Fruit fly (Drosophila melanogaster): ENCODE measurements around the gene CG3285.

Gene CG3285

dm6 chr2L:3354642-3355380 is 24.1 kb downstream of the CG3285 start, which contains the start of gene E23 (continued):
- TF ChIP-seq D19A (tag; optimal IDR thresholded peaks at IDR 0.05) (peak; percentile 98), Blimp-1 (GFP tag; optimal IDR thresholded peaks at IDR 0.05) (peak; percentile 98), ci (GFP tag; IDR thresholded peaks at IDR 0.05) (peak; percentile 97), luna (GFP tag; optimal IDR thresholded peaks at IDR 0.05) (peak; percentile 80), CG4730 (GFP tag; IDR thresholded peaks at IDR 0.05) (peak; percentile 96), btn (GFP tag; optimal IDR thresholded peaks at IDR 0.05) (peak; percentile 77), pnt (GFP tag; optimal IDR thresholded peaks at IDR 0.05) (peak; percentile 92), bcd (GFP tag; optimal IDR thresholded peaks at IDR 0.05) (peak; percentile 99), CHES-1-like (GFP tag; optimal IDR thresholded peaks at IDR 0.05) (peak; percentile 95), BEAF-32 (GFP tag; optimal IDR thresholded peaks at IDR 0.05) (peak; percentile 17), CG17802 (tag; optimal IDR thresholded peaks at IDR 0.05) (peak; percentile 90), CG7786 (GFP tag; optimal IDR thresholded peaks at IDR 0.05) (peak; percentile 94), CG3847 (GFP tag; IDR thresholded peaks at IDR 0.05) (peak; percentile 98), CG12219 (GFP tag; optimal IDR thresholded peaks at IDR 0.05) (peak; percentile 96), en (GFP tag; optimal IDR thresholded peaks at IDR 0.05) (peak; percentile 76), CG8388 (GFP tag; optimal IDR thresholded peaks at IDR 0.05) (peak; percentile 99), Rfx (GFP tag; IDR thresholded peaks at IDR 0.05) (peak; percentile 98), HLH3B (GFP tag; IDR thresholded peaks at IDR 0.05) (peak; percentile 98), tna (GFP tag; IDR thresholded peaks at IDR 0.05; ENCODE audit: partially characterized antibody) (peak; percentile 60; the same call in 1 of the 2 replicates), Dll (GFP tag; IDR thresholded peaks at IDR 0.05; ENCODE audit: partially characterized antibody) (peak; percentile 43; the same call in 3 of the 4 replicates), NC2α (GFP tag; optimal IDR thresholded peaks at IDR 0.05) (peak; percentile 85), HmgD (GFP tag; optimal IDR thresholded peaks at IDR 0.05) (peak; percentile 89), CG1832 (GFP tag; optimal IDR thresholded peaks at IDR 0.05) (no peak), CG4328 (GFP tag; optimal IDR thresholded peaks at IDR 0.05) (peak; percentile 98), CG14965 (GFP tag; optimal IDR thresholded peaks at IDR 0.05; ENCODE audit: borderline replicate concordance) (peak; percentile 20), Atf-2 (GFP tag; optimal IDR thresholded peaks at IDR 0.05) (peak; percentile 95), pita (GFP tag; optimal IDR thresholded peaks at IDR 0.05) (no peak), Myb (GFP tag; optimal IDR thresholded peaks at IDR 0.05) (peak; percentile 77), Poxn (GFP tag; IDR thresholded peaks at IDR 0.05) (peak; percentile 89), CG14860 (GFP tag; IDR thresholded peaks at IDR 0.05; ENCODE audit: partially characterized antibody) (0 out of 3 replicates have a peak, but pooled peaks have one; percentile 34), CG7963 (GFP tag; IDR thresholded peaks at IDR 0.05; ENCODE audit: partially characterized antibody) (0 out of 3 replicates have a peak, but pooled peaks have one; percentile 36), CG10209 (GFP tag; optimal IDR thresholded peaks at IDR 0.05) (peak; percentile 99), CG10565 (GFP tag; optimal IDR thresholded peaks at IDR 0.05) (peak; percentile 89), pum (GFP tag; optimal IDR thresholded peaks at IDR 0.05) (peak; percentile 92), CG33557 (GFP tag; optimal IDR thresholded peaks at IDR 0.05) (peak; percentile 99), Vsx1 (GFP tag; optimal IDR thresholded peaks at IDR 0.05) (peak; percentile 97), tll (GFP tag; optimal IDR thresholded peaks at IDR 0.05) (no peak), gcm (GFP tag; optimal IDR thresholded peaks at IDR 0.05) (peak; percentile 99), CG11723 (GFP tag; optimal IDR thresholded peaks at IDR 0.05) (peak; percentile 99), trem (tag; optimal IDR thresholded peaks at IDR 0.05) (peak; percentile 97), CG8281 (tag; optimal IDR thresholded peaks at IDR 0.05) (peak; percentile 92), cato (GFP tag; optimal IDR thresholded peaks at IDR 0.05; ENCODE audit: borderline replicate concordance) (peak; percentile 98), Hr3 (GFP tag; optimal IDR thresholded peaks at IDR 0.05) (peak; percentile 99), tap (tag; optimal IDR thresholded peaks at IDR 0.05) (peak; percentile 97), CG8089 (GFP tag; optimal IDR thresholded peaks at IDR 0.05) (peak; percentile 92), CG17385 (GFP tag; optimal IDR thresholded peaks at IDR 0.05) (peak; percentile 98), jumu (GFP tag; optimal IDR thresholded peaks at IDR 0.05) (peak; percentile 93), CG10979 (tag; optimal IDR thresholded peaks at IDR 0.05) (peak; percentile 99)

Measured in whole organism, embryonic.